Fruit fly (Drosophila melanogaster): ENCODE data around the gene anchor.

- TF ChIP-seq sv (GFP tag; optimal IDR thresholded peaks at IDR 0.05) = no peak
- TF ChIP-seq tai (GFP tag; optimal IDR thresholded peaks at IDR 0.05) = no peak
- TF ChIP-seq h (GFP tag; optimal IDR thresholded peaks at IDR 0.05) = no peak
- no peak for TF ChIP-seq Sp1 (GFP tag; optimal IDR thresholded peaks at IDR 0.05)
- TF ChIP-seq lola (GFP tag; optimal IDR thresholded peaks at IDR 0.05) = no peak
- TF ChIP-seq Vsx2 (GFP tag; optimal IDR thresholded peaks at IDR 0.05; ENCODE audit: partially characterized antibody) = no peak
- TF ChIP-seq woc (GFP tag; optimal IDR thresholded peaks at IDR 0.05) = no peak
- no peak for TF ChIP-seq sage (GFP tag; optimal IDR thresholded peaks at IDR 0.05)
- TF ChIP-seq Abd-B (GFP tag; optimal IDR thresholded peaks at IDR 0.05) = no peak
- TF ChIP-seq dl (GFP tag; optimal IDR thresholded peaks at IDR 0.05; ENCODE audit: insufficient read depth in 1 of 2, partially characterized antibody in 2 of 2) = no peak
- no peak for TF ChIP-seq fru (GFP tag; optimal IDR thresholded peaks at IDR 0.05)
- no peak for TF ChIP-seq Hr78 (GFP tag; optimal IDR thresholded peaks at IDR 0.05)
Measured at dm6 chr3L:17656716-17657395, 35.2 kb downstream of the anchor start.
